Worm (Caenorhabditis elegans): ENCODE measurements around the gene F14F7.4.

Gene F14F7.4

ce11 chrIII:12993607-12994006 lies 35.9 kb downstream of the F14F7.4 start, which contains the start of gene col-97:
col-97 (minus strand) TSS chrIII:12993707.
- TF ChIP-seq pes-1 (GFP tag; IDR thresholded peaks at IDR 0.05) (no peak), sea-1 (GFP tag; conservative IDR thresholded peaks at IDR 0.05) (no peak), hnd-1 (tag; optimal IDR thresholded peaks at IDR 0.05) (no peak), hmbx-1 (tag; optimal IDR thresholded peaks at IDR 0.05) (no peak), ama-1 (optimal IDR thresholded peaks at IDR 0.05) (no peak), hmg-4 (GFP tag; optimal IDR thresholded peaks at IDR 0.05) (no peak), F13C5.2 (tag; optimal IDR thresholded peaks at IDR 0.05) (no peak), tbx-11 (GFP tag; IDR thresholded peaks at IDR 0.05) (no peak), ceh-36 (tag; optimal IDR thresholded peaks at IDR 0.05) (no peak), ceh-13 (GFP tag; optimal IDR thresholded peaks at IDR 0.05) (no peak), tra-4 (tag; optimal IDR thresholded peaks at IDR 0.05) (no peak), aly-1 (tag; optimal IDR thresholded peaks at IDR 0.05) (no peak), tbx-37 (GFP tag; conservative IDR thresholded peaks at IDR 0.05) (no peak), scrt-1 (GFP tag; IDR thresholded peaks at IDR 0.05) (no peak), B0310.2 (tag; optimal IDR thresholded peaks at IDR 0.05) (no peak)

- TF ChIP-seq ceh-13 (GFP tag; optimal IDR thresholded peaks at IDR 0.05) (no peak), tra-4 (tag; optimal IDR thresholded peaks at IDR 0.05) (no peak)
Observed at ce11 chrIII:12993055-12993454, 36.5 kb downstream of the F14F7.4 start.

- TF ChIP-seq tbx-11 (GFP tag; IDR thresholded peaks at IDR 0.05) = no peak
- no peak for TF ChIP-seq sea-1 (GFP tag; conservative IDR thresholded peaks at IDR 0.05)
Observed at ce11 chrIII:12990997-12991396, 38.5 kb downstream of the F14F7.4 start, which contains the start of gene ZK1010.12. ZK1010.12 (plus strand) TSS chrIII:12991297.

DNA sequence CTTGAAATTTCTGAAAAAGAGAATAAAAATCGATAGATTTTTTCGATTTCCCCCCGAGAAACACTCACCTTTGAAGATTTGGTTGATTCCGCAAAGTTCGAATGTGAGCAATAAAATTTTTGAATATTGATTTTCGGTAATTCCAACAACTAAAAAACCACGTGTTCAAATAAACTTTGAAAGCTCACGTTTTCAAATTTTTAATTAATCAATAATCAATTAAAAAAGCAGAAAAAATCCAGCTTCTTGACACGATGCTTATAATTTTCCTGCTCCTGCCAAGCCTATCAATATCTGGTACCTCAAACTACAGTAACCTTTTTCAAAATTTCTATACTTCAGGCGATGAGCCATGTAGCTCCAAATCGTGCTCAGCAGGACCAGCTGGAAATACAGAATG lies 42.1 kb downstream of the F14F7.4 start, which contains the start of gene ZK1010.5:
Gene ZK1010.5 (minus strand): TSS at position 101 of the 400 bp plus-strand sequence.
- TF ChIP-seq hmg-4 (GFP tag; optimal IDR thresholded peaks at IDR 0.05) (no peak), hmbx-1 (tag; optimal IDR thresholded peaks at IDR 0.05) (no peak), hnd-1 (tag; optimal IDR thresholded peaks at IDR 0.05) (no peak), ceh-13 (GFP tag; optimal IDR thresholded peaks at IDR 0.05) (no peak), flt-1 (GFP tag; IDR thresholded peaks at IDR 0.05) (no peak), ets-7 (tag; optimal IDR thresholded peaks at IDR 0.05) (no peak), tbx-11 (GFP tag; IDR thresholded peaks at IDR 0.05) (no peak), scrt-1 (GFP tag; IDR thresholded peaks at IDR 0.05) (no peak), sea-1 (GFP tag; conservative IDR thresholded peaks at IDR 0.05) (no peak), tbx-37 (GFP tag; conservative IDR thresholded peaks at IDR 0.05) (no peak), F13C5.2 (tag; optimal IDR thresholded peaks at IDR 0.05) (no peak)

DNA sequence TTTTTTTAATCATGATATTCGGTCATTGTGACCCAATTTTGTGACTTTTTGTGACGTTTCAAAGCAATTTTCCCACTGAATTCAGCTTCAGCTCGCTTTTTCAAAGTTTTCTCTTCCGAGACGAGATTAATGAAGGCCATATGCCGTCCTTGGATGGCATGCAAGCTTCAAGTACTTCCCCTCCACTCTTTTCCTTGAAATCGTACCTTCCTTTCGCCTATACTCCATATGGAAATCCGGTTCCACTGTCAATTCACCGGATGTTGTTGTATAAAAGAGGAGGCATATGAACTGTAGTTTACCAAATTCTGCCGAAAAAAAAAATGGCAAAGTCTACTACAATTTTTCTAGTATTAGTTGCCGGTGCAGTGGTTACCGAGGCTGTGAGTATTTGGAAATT lies 48.7 kb downstream of the F14F7.4 start, which contains the start of gene ZK1010.4:
Gene ZK1010.4 (plus strand): TSS at position 301 of the 400 bp plus-strand sequence.
- no peak for TF ChIP-seq B0310.2 (tag; optimal IDR thresholded peaks at IDR 0.05)
- TF ChIP-seq ceh-36 (tag; optimal IDR thresholded peaks at IDR 0.05) = no peak
- TF ChIP-seq flt-1 (GFP tag; IDR thresholded peaks at IDR 0.05) = no peak
- no peak for TF ChIP-seq hnd-1 (tag; optimal IDR thresholded peaks at IDR 0.05)
- TF ChIP-seq aly-1 (tag; optimal IDR thresholded peaks at IDR 0.05) = no peak

- TF ChIP-seq B0310.2 (tag; optimal IDR thresholded peaks at IDR 0.05) (no peak), tbx-37 (GFP tag; conservative IDR thresholded peaks at IDR 0.05) (no peak), flt-1 (GFP tag; IDR thresholded peaks at IDR 0.05) (no peak), F13C5.2 (tag; optimal IDR thresholded peaks at IDR 0.05) (peak; percentile 44), hnd-1 (tag; optimal IDR thresholded peaks at IDR 0.05) (no peak), ceh-36 (tag; optimal IDR thresholded peaks at IDR 0.05) (no peak)
Observed at ce11 chrIII:12978473-12979174, 50.9 kb downstream of the F14F7.4 start, which contains the start of the genes ubq-2 and frg-1. ubq-2 (minus strand) TSS chrIII:12978523. frg-1 (plus strand) TSS chrIII:12979162.

All from whole organism, early embryonic.